Worm (Caenorhabditis elegans) whole organism, L2 larva: ENCODE results near the gene B0034.1.
"Not testable (repeated sequence)": the region's sequence is repeated elsewhere in the genome, so short reads cannot be mapped to it uniquely, and the experiment has no call there.

Source experiments
- R02D3.7 ChIP-seq: fragments of 150-350 bp; optimal IDR thresholded peaks from 2 replicates; lab custom pipeline; 2014; ENCODE audit warnings: missing biosample characterization, missing genetic modification characterization
- ZK546.5 ChIP-seq: sonication (generic microtip); optimal IDR thresholded peaks from 2 replicates; lab custom pipeline; 2017; ENCODE audit warnings: missing biosample characterization, missing genetic modification characterization
- aly-2 ChIP-seq: fragments of 150-350 bp; optimal IDR thresholded peaks from 2 replicates; lab custom pipeline; 2014; ENCODE audit warnings: missing biosample characterization, missing genetic modification characterization
- blmp-1 ChIP-seq: sonication (generic microtip); optimal IDR thresholded peaks from 2 replicates; lab custom pipeline; 2017; ENCODE audit warnings: missing genetic modification characterization, mild to moderate bottlenecking, missing compliant biosample characterization, antibody characterized with exemption, moderate library complexity; ENCODE audit not compliant: insufficient read depth
- ceh-16 ChIP-seq: fragments of 150-350 bp; optimal IDR thresholded peaks from 2 replicates; lab custom pipeline; 2014; ENCODE audit warnings: missing biosample characterization, missing genetic modification characterization
- elt-3 ChIP-seq: sonication (generic microtip); optimal IDR thresholded peaks from 2 replicates; lab custom pipeline; 2017; ENCODE audit warnings: missing biosample characterization, missing genetic modification characterization
- mdl-1 ChIP-seq, 2 experiments: fragments of 150-350 bp in 1 of 2; sonication (generic microtip) in 1 of 2; optimal IDR thresholded peaks; 2 replicates each; lab custom pipeline; 2017; ENCODE audit warnings: missing biosample characterization in 2 of 2, missing genetic modification characterization in 2 of 2
- nhr-129 ChIP-seq: fragments of 150-350 bp; optimal IDR thresholded peaks from 2 replicates; lab custom pipeline; 2014; ENCODE audit warnings: missing biosample characterization, missing genetic modification characterization
- nhr-237 ChIP-seq: fragments of 150-350 bp; optimal IDR thresholded peaks from 2 replicates; lab custom pipeline; 2014; ENCODE audit warnings: missing biosample characterization, missing genetic modification characterization
- skn-1 ChIP-seq: sonication (generic microtip); optimal IDR thresholded peaks from 2 replicates; lab custom pipeline; 2017; ENCODE audit warnings: missing biosample characterization, missing genetic modification characterization
- sma-9 ChIP-seq, 2 experiments: fragments of 150-350 bp in 1 of 2; sonication (generic microtip) in 1 of 2; optimal IDR thresholded peaks; 2 replicates each; lab custom pipeline; 2014 to 2016; ENCODE audit warnings: missing genetic modification characterization in 2 of 2, mild to moderate bottlenecking in 1 of 2, missing biosample characterization in 1 of 2, missing compliant biosample characterization in 1 of 2, missing genetic modification reagents in 1 of 2, moderate library complexity in 1 of 2
- snpc-4 ChIP-seq: fragments of 150-350 bp; optimal IDR thresholded peaks from 2 replicates; lab custom pipeline; 2014; ENCODE audit warnings: missing biosample characterization, missing genetic modification characterization
- unc-62 ChIP-seq: fragments of 150-350 bp; optimal IDR thresholded peaks from 2 replicates; lab custom pipeline; 2014; ENCODE audit warnings: missing biosample characterization, missing genetic modification reagents, missing genetic modification characterization
- ztf-11 ChIP-seq: sonication (generic microtip); optimal IDR thresholded peaks from 2 replicates; lab custom pipeline; 2017; ENCODE audit warnings: missing biosample characterization, missing genetic modification characterization

- not testable (repeated sequence) for TF ChIP-seq aly-2 (tag; lab: Kevin White, UChicago); sma-9 (GFP tag; optimal IDR thresholded peaks at IDR 0.05; lab: Kevin White, UChicago); sma-9 (tag; optimal IDR thresholded peaks at IDR 0.05; lab: Kevin White, UChicago); skn-1 (tag; lab: Kevin White, UChicago); ZK546.5 (tag; lab: Kevin White, UChicago); elt-3 (tag; lab: Kevin White, UChicago); R02D3.7 (tag; lab: Kevin White, UChicago); ztf-11; nhr-237; unc-62 (GFP tag; lab: Kevin White, UChicago); blmp-1 (tag; lab: Kevin White, UChicago); mdl-1 (tag; optimal IDR thresholded peaks at IDR 0.05; lab: Kevin White, UChicago); nhr-129; ceh-16 (tag; lab: Kevin White, UChicago); snpc-4
Measured at ce11 chrII:6008887-6009286, 40.8 kb downstream of the B0034.1 start, which contains the start of gene ZK84.4.
